Fruit fly (Drosophila melanogaster): ENCODE measurements around the gene Lectin-galC1.

Gene Lectin-galC1

dm6 chr2L:19377129-19378083 lies 39.8 kb upstream of the Lectin-galC1 start (continued):
- TF ChIP-seq tll (GFP tag; optimal IDR thresholded peaks at IDR 0.05) = no peak
- TF ChIP-seq Dip2 (GFP tag; IDR thresholded peaks at IDR 0.05) = no peak
- TF ChIP-seq Kr (GFP tag; optimal IDR thresholded peaks at IDR 0.05) = no peak
- peak; percentile 56 for TF ChIP-seq CG30403 (GFP tag; optimal IDR thresholded peaks at IDR 0.05)
- TF ChIP-seq vnd (GFP tag; IDR thresholded peaks at IDR 0.05; ENCODE audit: partially characterized antibody) = no peak
- no peak for TF ChIP-seq slp2 (GFP tag; optimal IDR thresholded peaks at IDR 0.05)
- peak in 1 of 2 experiments; percentile 38 for TF ChIP-seq Hr51 (GFP tag; optimal IDR thresholded peaks at IDR 0.05)
- peak; percentile 39 for TF ChIP-seq Hsf (GFP tag; optimal IDR thresholded peaks at IDR 0.05)
- no peak for TF ChIP-seq crp (GFP tag; optimal IDR thresholded peaks at IDR 0.05)
- TF ChIP-seq CG13775 (GFP tag; optimal IDR thresholded peaks at IDR 0.05) = peak; percentile 21
- TF ChIP-seq pum (GFP tag; optimal IDR thresholded peaks at IDR 0.05) = no peak
- TF ChIP-seq sima (GFP tag; optimal IDR thresholded peaks at IDR 0.05) = no peak
- no peak for TF ChIP-seq ftz-f1 (GFP tag; optimal IDR thresholded peaks at IDR 0.05)
- no peak for TF ChIP-seq lbe (GFP tag; optimal IDR thresholded peaks at IDR 0.05)
- no peak for TF ChIP-seq HLH54F (GFP tag; optimal IDR thresholded peaks at IDR 0.05)
- no peak for TF ChIP-seq CrebB (tag; optimal IDR thresholded peaks at IDR 0.05)
- no peak for TF ChIP-seq Drgx (GFP tag; IDR thresholded peaks at IDR 0.05)
- TF ChIP-seq Ets97D (GFP tag; optimal IDR thresholded peaks at IDR 0.05) = no peak
- TF ChIP-seq danr (GFP tag; IDR thresholded peaks at IDR 0.05) = no peak
- TF ChIP-seq CG16863 (GFP tag; optimal IDR thresholded peaks at IDR 0.05) = peak; percentile 3
- TF ChIP-seq CG7987 (GFP tag; optimal IDR thresholded peaks at IDR 0.05) = no peak
- TF ChIP-seq CG2889 (GFP tag; IDR thresholded peaks at IDR 0.05) = no peak
- TF ChIP-seq CG8478 (optimal IDR thresholded peaks at IDR 0.05) = no peak
- TF ChIP-seq maf-S (GFP tag; optimal IDR thresholded peaks at IDR 0.05) = no peak
- TF ChIP-seq ssp (GFP tag; IDR thresholded peaks at IDR 0.05) = no peak
- no peak for TF ChIP-seq schlank (tag; optimal IDR thresholded peaks at IDR 0.05)
- TF ChIP-seq CG7372 (GFP tag; IDR thresholded peaks at IDR 0.05) = no peak
- TF ChIP-seq CG18262 (tag; optimal IDR thresholded peaks at IDR 0.05) = peak; percentile 75
- no peak for TF ChIP-seq CG4360 (GFP tag; IDR thresholded peaks at IDR 0.05)
- no peak for TF ChIP-seq mirr (GFP tag; optimal IDR thresholded peaks at IDR 0.05)
- no peak for TF ChIP-seq CG10959 (GFP tag; IDR thresholded peaks at IDR 0.05)
- TF ChIP-seq CG10267 (tag; optimal IDR thresholded peaks at IDR 0.05) = peak; percentile 57
- 0 out of 3 replicates have a peak, but pooled peaks have one; percentile 34 for TF ChIP-seq ase (GFP tag; IDR thresholded peaks at IDR 0.05)
- no peak for TF ChIP-seq luna (GFP tag; optimal IDR thresholded peaks at IDR 0.05)
- TF ChIP-seq Stat92E (GFP tag; optimal IDR thresholded peaks at IDR 0.05) = no peak
- TF ChIP-seq pzg (GFP tag; optimal IDR thresholded peaks at IDR 0.05) = no peak
- TF ChIP-seq yki (optimal IDR thresholded peaks at IDR 0.05) = no peak
- TF ChIP-seq CG12942 (GFP tag; optimal IDR thresholded peaks at IDR 0.05) = no peak
- TF ChIP-seq ap (GFP tag; IDR thresholded peaks at IDR 0.05) = no peak
- no peak for TF ChIP-seq fd102C (GFP tag; optimal IDR thresholded peaks at IDR 0.05)
- TF ChIP-seq Spps (tag; optimal IDR thresholded peaks at IDR 0.05) = peak; percentile 36
- no peak for TF ChIP-seq Eip74EF (GFP tag; optimal IDR thresholded peaks at IDR 0.05)
- TF ChIP-seq CG11093 (GFP tag; IDR thresholded peaks at IDR 0.05) = 0 out of 3 replicates have a peak, but pooled peaks have one; percentile 34
- no peak for TF ChIP-seq hb (GFP tag; IDR thresholded peaks at IDR 0.05; ENCODE audit: partially characterized antibody)
- TF ChIP-seq ci (GFP tag; IDR thresholded peaks at IDR 0.05) = peak; percentile 68; the same call in 2 of the 3 replicates
- no peak for TF ChIP-seq knrl (GFP tag; IDR thresholded peaks at IDR 0.05; ENCODE audit: partially characterized antibody)
- TF ChIP-seq shn (GFP tag; optimal IDR thresholded peaks at IDR 0.05) = no peak
- no peak for TF ChIP-seq CG31388 (GFP tag; optimal IDR thresholded peaks at IDR 0.05)
- TF ChIP-seq CG11696 (GFP tag; IDR thresholded peaks at IDR 0.05) = no peak

Data from whole organism, embryonic.